Worm (Caenorhabditis elegans) whole organism, L4 larva: ENCODE data around the gene C28A5.6.

Source experiments
- F10B5.3 ChIP-seq: sonication (generic microtip); optimal IDR thresholded peaks from 2 replicates; lab custom pipeline; 2016; ENCODE audit warnings: mild to moderate bottlenecking, missing genetic modification characterization, missing compliant biosample characterization
- F37D6.2 ChIP-seq: sonication (generic microtip); optimal IDR thresholded peaks from 2 replicates; lab custom pipeline; 2016; ENCODE audit warnings: mild to moderate bottlenecking, missing genetic modification characterization, missing compliant biosample characterization
- T20F7.1 ChIP-seq: fragments of 200-800 bp; sonication (Bioruptor generic); optimal IDR thresholded peaks from 2 replicates; lab custom pipeline; 2018; ENCODE audit warnings: mild to moderate bottlenecking, missing genetic modification characterization, missing compliant biosample characterization
- T26A8.4 ChIP-seq: fragments of 200-800 bp; sonication (Bioruptor generic); IDR thresholded peaks from 2 replicates; pipeline ENCODE4 v1.3.6; 2022; ENCODE audit warnings: missing genetic modification characterization, missing compliant biosample characterization
- ZK546.5 ChIP-seq, 2 experiments: sonication (generic microtip); optimal IDR thresholded peaks; 2 replicates each; lab custom pipeline; 2017; ENCODE audit warnings: missing biosample characterization in 2 of 2, missing genetic modification characterization in 2 of 2
- aha-1 ChIP-seq: fragments of 150-350 bp; peaks from one replicate; lab custom pipeline; 2014; ENCODE audit warnings: missing biosample characterization, missing genetic modification characterization
- ceh-28 ChIP-seq: fragments of 150-350 bp; optimal IDR thresholded peaks from 2 replicates; lab custom pipeline; 2014; ENCODE audit warnings: missing biosample characterization, missing genetic modification reagents, missing genetic modification characterization
- daf-19 ChIP-seq: fragments of 200-800 bp; sonication (Bioruptor generic); conservative IDR thresholded peaks from 2 replicates; pipeline ENCODE4 v1.3.6; 2022; ENCODE audit warnings: missing genetic modification characterization, missing compliant biosample characterization
- dmd-9 ChIP-seq: fragments of 200-800 bp; sonication (Bioruptor generic); IDR thresholded peaks from 2 replicates; pipeline ENCODE4 v1.3.6; 2022; ENCODE audit warnings: missing genetic modification reagents, missing genetic modification characterization, missing compliant biosample characterization
- hlh-11 ChIP-seq: fragments of 200-800 bp; sonication (Bioruptor generic); optimal IDR thresholded peaks from 2 replicates; lab custom pipeline; 2018; ENCODE audit warnings: mild to moderate bottlenecking, missing genetic modification characterization, missing compliant biosample characterization
- lin-13 ChIP-seq: fragments of 150-350 bp; optimal IDR thresholded peaks from 2 replicates; lab custom pipeline; 2014; ENCODE audit warnings: missing biosample characterization, missing genetic modification reagents, missing genetic modification characterization
- madf-5 ChIP-seq, 2 experiments: fragments of 200-800 bp; sonication (Bioruptor generic); IDR thresholded peaks; 2 replicates each; pipeline ENCODE4 v1.3.6; 2022; ENCODE audit warnings: missing compliant biosample characterization in 2 of 2, missing genetic modification characterization in 2 of 2
- mep-1 ChIP-seq: fragments of 150-350 bp; sonication (generic microtip); optimal IDR thresholded peaks from 3 replicates; lab custom pipeline; 2014; ENCODE audit warnings: missing biosample characterization, missing genetic modification characterization
- nhr-42 ChIP-seq: fragments of 200-800 bp; sonication (Bioruptor generic); IDR thresholded peaks from 2 replicates; pipeline ENCODE4 v1.3.6; 2022; ENCODE audit warnings: missing genetic modification characterization, missing compliant biosample characterization
- nhr-48 ChIP-seq: sonication (generic microtip); optimal IDR thresholded peaks from 2 replicates; lab custom pipeline; 2016; ENCODE audit warnings: mild to moderate bottlenecking, missing genetic modification characterization, missing compliant biosample characterization
- nhr-76 ChIP-seq: fragments of 150-350 bp; optimal IDR thresholded peaks from 2 replicates; lab custom pipeline; 2014; ENCODE audit warnings: missing biosample characterization, missing genetic modification characterization
- nhr-77 ChIP-seq: fragments of 150-350 bp; optimal IDR thresholded peaks from 2 replicates; lab custom pipeline; 2014; ENCODE audit warnings: missing biosample characterization, missing genetic modification characterization
- pqm-1 ChIP-seq: sonication (generic microtip); optimal IDR thresholded peaks from 2 replicates; lab custom pipeline; 2017; ENCODE audit warnings: missing biosample characterization, missing genetic modification characterization
- zip-2 ChIP-seq: fragments of 150-350 bp; optimal IDR thresholded peaks from 2 replicates; lab custom pipeline; 2014; ENCODE audit warnings: missing biosample characterization, missing genetic modification characterization
- ztf-11 ChIP-seq: fragments of 150-350 bp; optimal IDR thresholded peaks from 2 replicates; lab custom pipeline; 2014; ENCODE audit warnings: missing biosample characterization, missing genetic modification characterization

Gene C28A5.6

ce11 chrIII:4374854-4375253, 54.4 kb downstream of the C28A5.6 start, which contains the start of gene pals-26:
Gene pals-26 (plus strand): TSS chrIII:4375154.
- no peak for TF ChIP-seq ceh-28 (tag; lab: Kevin White, UChicago)
- no peak for TF ChIP-seq T26A8.4
- TF ChIP-seq nhr-48, result no peak
- TF ChIP-seq daf-19 (GFP tag; lab: Robert Waterston, UW), result no peak
- no peak for TF ChIP-seq pqm-1 (tag; lab: Kevin White, UChicago)
- TF ChIP-seq hlh-11 (tag; lab: Kevin White, UChicago), result no peak
- no peak for TF ChIP-seq T20F7.1 (GFP tag; lab: Kevin White, UChicago)
- no peak for TF ChIP-seq madf-5 (GFP tag; IDR thresholded peaks at IDR 0.05; lab: Robert Waterston, UW)
- TF ChIP-seq lin-13 (GFP tag; lab: Kevin White, UChicago), result no peak
- TF ChIP-seq ZK546.5 (tag; optimal IDR thresholded peaks at IDR 0.05; lab: Kevin White, UChicago), result no peak
- TF ChIP-seq nhr-77 (tag; lab: Kevin White, UChicago), result no peak
- no peak for TF ChIP-seq F10B5.3
- no peak for TF ChIP-seq aha-1 (tag; lab: Kevin White, UChicago)
- TF ChIP-seq mep-1 (tag; lab: Kevin White, UChicago), result no peak
- TF ChIP-seq dmd-9 (GFP tag; lab: Robert Waterston, UW), result no peak
- TF ChIP-seq nhr-42 (GFP tag; lab: Robert Waterston, UW), result no peak
- TF ChIP-seq nhr-76 (tag; lab: Kevin White, UChicago), result no peak
- no peak for TF ChIP-seq zip-2 (tag; lab: Kevin White, UChicago)
- no peak for TF ChIP-seq ztf-11 (tag; lab: Kevin White, UChicago)
- TF ChIP-seq F37D6.2 (tag; lab: Kevin White, UChicago), result no peak
